Fruit fly (Drosophila melanogaster) whole organism: ENCODE measurements around the gene DIP-gamma.

Source experiments
- CG8478 ChIP-seq: fragments of >200 bp; optimal IDR thresholded peaks from 2 replicates; lab custom pipeline; 2018; ENCODE audit warnings: inconsistent platforms
- Dll ChIP-seq: fragments of >200 bp; optimal IDR thresholded peaks from 2 replicates; lab custom pipeline; 2017
- EcR ChIP-seq, 2 experiments: fragments of >200 bp; optimal IDR thresholded peaks; 2 replicates each; lab custom pipeline; 2017; ENCODE audit warnings: missing biosample characterization in 2 of 2, missing genetic modification characterization in 2 of 2, missing genetic modification reagents in 2 of 2
- pan ChIP-seq: fragments of >200 bp; optimal IDR thresholded peaks from 2 replicates; lab custom pipeline; 2017
- psq ChIP-seq: fragments of >200 bp; optimal IDR thresholded peaks from 2 replicates; lab custom pipeline; 2017
- usp ChIP-seq: fragments of >200 bp; optimal IDR thresholded peaks from 2 replicates; lab custom pipeline; 2017; ENCODE audit warnings: missing biosample characterization, missing genetic modification characterization, mixed read lengths

DNA sequence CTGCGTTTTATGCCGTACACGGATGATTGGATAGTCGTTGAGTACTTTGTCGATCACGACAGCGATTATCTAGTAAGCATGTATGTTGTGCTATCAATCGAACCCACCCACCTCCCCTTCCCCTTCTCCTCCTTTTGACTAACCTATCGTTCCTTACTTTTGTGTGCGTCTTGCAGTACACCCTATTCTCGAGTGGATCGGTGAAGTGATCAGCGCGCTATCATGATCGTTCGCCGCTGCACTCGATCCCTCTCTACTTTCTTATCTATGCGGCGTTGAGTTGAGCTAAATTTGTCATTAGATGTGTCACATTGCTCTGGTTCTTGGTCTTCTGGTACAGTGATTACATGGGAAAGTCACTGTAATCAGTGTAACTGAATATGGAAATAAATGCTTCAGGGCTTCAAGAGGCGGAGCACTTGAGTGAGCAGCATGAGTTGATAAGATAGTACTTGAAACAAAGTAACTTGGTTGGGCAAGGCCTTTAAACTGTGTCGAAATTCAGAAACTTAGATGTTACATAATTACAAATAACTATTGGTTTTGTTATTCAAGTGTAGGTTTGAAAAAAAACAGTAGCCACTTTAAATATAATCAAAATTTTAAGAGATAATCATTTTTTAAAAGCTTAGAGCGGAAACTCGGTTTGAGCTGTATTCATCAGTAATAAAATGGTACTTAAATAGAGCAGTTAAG is 68.6 kb downstream of the DIP-gamma start:
- TF ChIP-seq psq (lab: Kevin White, UChicago) (no peak), pan (lab: Kevin White, UChicago) (no peak), EcR (GFP tag; optimal IDR thresholded peaks at IDR 0.05; lab: Kevin White, UChicago) (no peak), CG8478 (no peak), Dll (lab: Kevin White, UChicago) (no peak), usp (GFP tag; lab: Kevin White, UChicago) (no peak)
